Worm (Caenorhabditis elegans) whole organism, late embryonic: ENCODE data around the gene srj-6.

ENCODE experiments used
- C08G9.2 ChIP-seq: sonication (generic microtip); optimal IDR thresholded peaks from 2 replicates; lab custom pipeline; 2016; ENCODE audit warnings: mild to moderate bottlenecking, missing genetic modification characterization, moderate library complexity, missing compliant biosample characterization
- C38D4.7 ChIP-seq: fragments of 200-800 bp; sonication (Bioruptor generic); optimal IDR thresholded peaks from 2 replicates; lab custom pipeline; 2018; ENCODE audit warnings: mild to moderate bottlenecking, missing genetic modification characterization, moderate library complexity, missing compliant biosample characterization
- F13H6.1 ChIP-seq: sonication (generic microtip); optimal IDR thresholded peaks from 2 replicates; lab custom pipeline; 2016; ENCODE audit warnings: missing genetic modification characterization, missing compliant biosample characterization
- K02D7.2 ChIP-seq: sonication (generic microtip); optimal IDR thresholded peaks from 2 replicates; lab custom pipeline; 2017; ENCODE audit warnings: mild to moderate bottlenecking, missing genetic modification characterization, missing compliant biosample characterization
- K09A11.1 ChIP-seq: sonication (generic microtip); optimal IDR thresholded peaks from 2 replicates; lab custom pipeline; 2017; ENCODE audit warnings: antibody characterized with exemption, mild to moderate bottlenecking, missing genetic modification characterization, missing compliant biosample characterization; ENCODE audit not compliant: insufficient read depth
- ceh-14 ChIP-seq: sonication (generic microtip); optimal IDR thresholded peaks from 2 replicates; lab custom pipeline; 2016; ENCODE audit warnings: missing genotype, missing genetic modification characterization, missing compliant biosample characterization
- ceh-19 ChIP-seq: fragments of 200-800 bp; sonication (Bioruptor generic); optimal IDR thresholded peaks from 2 replicates; lab custom pipeline; 2018; ENCODE audit warnings: mild to moderate bottlenecking, missing genetic modification characterization, missing compliant biosample characterization
- ceh-2 ChIP-seq: sonication (generic microtip); optimal IDR thresholded peaks from 2 replicates; lab custom pipeline; 2016; ENCODE audit warnings: missing genotype, missing genetic modification characterization, missing compliant biosample characterization
- ceh-22 ChIP-seq: sonication (generic microtip); optimal IDR thresholded peaks from 2 replicates; lab custom pipeline; 2017; ENCODE audit warnings: missing biosample characterization, missing genetic modification characterization
- ceh-24 ChIP-seq: sonication (generic microtip); optimal IDR thresholded peaks from 2 replicates; lab custom pipeline; 2016; ENCODE audit warnings: mild to moderate bottlenecking, missing genetic modification characterization, missing compliant biosample characterization
- ceh-34 ChIP-seq: sonication (generic microtip); optimal IDR thresholded peaks from 2 replicates; lab custom pipeline; 2016; ENCODE audit warnings: mild to moderate bottlenecking, missing genetic modification characterization, missing compliant biosample characterization
- ceh-6 ChIP-seq: fragments of 200-800 bp; sonication (Bioruptor generic); optimal IDR thresholded peaks from 2 replicates; lab custom pipeline; 2018; ENCODE audit warnings: mild to moderate bottlenecking, missing genetic modification characterization, missing compliant biosample characterization
- ceh-9 ChIP-seq: sonication (generic microtip); optimal IDR thresholded peaks from 2 replicates; lab custom pipeline; 2016; ENCODE audit warnings: mild to moderate bottlenecking, missing genetic modification characterization, inconsistent platforms, missing compliant biosample characterization
- che-1 ChIP-seq: sonication (generic microtip); optimal IDR thresholded peaks from 2 replicates; lab custom pipeline; 2016; ENCODE audit warnings: mild to moderate bottlenecking, missing genetic modification characterization, missing compliant biosample characterization
- dmd-4 ChIP-seq: sonication (generic microtip); optimal IDR thresholded peaks from 2 replicates; lab custom pipeline; 2016; ENCODE audit warnings: borderline replicate concordance, missing genetic modification characterization, missing compliant biosample characterization
- dve-1 ChIP-seq: sonication (generic microtip); optimal IDR thresholded peaks from 2 replicates; lab custom pipeline; 2017; ENCODE audit warnings: antibody characterized with exemption, mild to moderate bottlenecking, missing genetic modification characterization, missing compliant biosample characterization
- elt-4 ChIP-seq: sonication (generic microtip); optimal IDR thresholded peaks from 2 replicates; lab custom pipeline; 2016; ENCODE audit warnings: missing genetic modification characterization, missing compliant biosample characterization
- ets-4 ChIP-seq: sonication (generic microtip); optimal IDR thresholded peaks from 2 replicates; lab custom pipeline; 2016; ENCODE audit warnings: missing genetic modification characterization, missing compliant biosample characterization
- eyg-1 ChIP-seq: sonication (generic microtip); optimal IDR thresholded peaks from 2 replicates; lab custom pipeline; 2016; ENCODE audit warnings: missing genotype, missing genetic modification characterization, missing compliant biosample characterization
- fax-1 ChIP-seq: sonication (generic microtip); optimal IDR thresholded peaks from 2 replicates; lab custom pipeline; 2016; ENCODE audit warnings: missing genotype, missing genetic modification characterization, missing compliant biosample characterization
- fkh-10 ChIP-seq: fragments of 150-350 bp; optimal IDR thresholded peaks from 2 replicates; lab custom pipeline; 2014; ENCODE audit warnings: missing biosample characterization, missing genetic modification reagents, missing genetic modification characterization
- fkh-6 ChIP-seq: sonication (generic microtip); optimal IDR thresholded peaks from 2 replicates; lab custom pipeline; 2016; ENCODE audit warnings: missing genetic modification characterization, missing compliant biosample characterization
- gmeb-2 ChIP-seq: sonication (generic microtip); optimal IDR thresholded peaks from 2 replicates; lab custom pipeline; 2016; ENCODE audit warnings: missing genetic modification characterization, inconsistent platforms, missing compliant biosample characterization
- hlh-13 ChIP-seq: fragments of 200-800 bp; sonication (Bioruptor generic); optimal IDR thresholded peaks from 2 replicates; lab custom pipeline; 2018; ENCODE audit warnings: mild to moderate bottlenecking, missing genetic modification characterization, missing compliant biosample characterization
- hlh-15 ChIP-seq: sonication (generic microtip); optimal IDR thresholded peaks from 2 replicates; lab custom pipeline; 2016; ENCODE audit warnings: missing genetic modification characterization, missing compliant biosample characterization
- hlh-30 ChIP-seq: sonication (generic microtip); optimal IDR thresholded peaks from 2 replicates; lab custom pipeline; 2017; ENCODE audit warnings: antibody characterized with exemption, missing genetic modification characterization, missing compliant biosample characterization; ENCODE audit not compliant: insufficient read depth
- hlh-6 ChIP-seq: sonication (generic microtip); optimal IDR thresholded peaks from 2 replicates; lab custom pipeline; 2016; ENCODE audit warnings: missing genotype, missing genetic modification characterization, missing compliant biosample characterization
- mec-3 ChIP-seq: sonication (generic microtip); optimal IDR thresholded peaks from 2 replicates; lab custom pipeline; 2016; ENCODE audit warnings: borderline replicate concordance, missing genetic modification characterization, missing compliant biosample characterization
- nfya-1 ChIP-seq: sonication (generic microtip); optimal IDR thresholded peaks from 2 replicates; lab custom pipeline; 2017; ENCODE audit warnings: missing genetic modification characterization, mild to moderate bottlenecking, missing compliant biosample characterization, antibody characterized with exemption, moderate library complexity
- odd-2 ChIP-seq: sonication (generic microtip); optimal IDR thresholded peaks from 2 replicates; lab custom pipeline; 2017; ENCODE audit warnings: antibody characterized with exemption, mild to moderate bottlenecking, missing genetic modification characterization, missing compliant biosample characterization
- pat-9 ChIP-seq: fragments of 200-800 bp; sonication (Bioruptor generic); optimal IDR thresholded peaks from 2 replicates; lab custom pipeline; 2018; ENCODE audit warnings: mild to moderate bottlenecking, missing genetic modification characterization, moderate library complexity, missing compliant biosample characterization
- pha-2 ChIP-seq: sonication (generic microtip); optimal IDR thresholded peaks from 2 replicates; lab custom pipeline; 2017; ENCODE audit warnings: mild to moderate bottlenecking, missing genetic modification characterization, missing compliant biosample characterization
- pha-4 ChIP-seq: fragments of 150-350 bp; optimal IDR thresholded peaks from 2 replicates; lab custom pipeline; 2018; ENCODE audit warnings: missing biosample characterization, missing genetic modification reagents, missing genetic modification characterization
- pqm-1 ChIP-seq: sonication (generic microtip); optimal IDR thresholded peaks from 2 replicates; lab custom pipeline; 2016; ENCODE audit warnings: missing genetic modification characterization, missing compliant biosample characterization
- pros-1 ChIP-seq: fragments of 150-350 bp; optimal IDR thresholded peaks from 2 replicates; lab custom pipeline; 2014; ENCODE audit warnings: missing biosample characterization, missing genetic modification reagents, missing genetic modification characterization
- rnt-1 ChIP-seq: sonication (generic microtip); optimal IDR thresholded peaks from 2 replicates; lab custom pipeline; 2016; ENCODE audit warnings: missing genetic modification characterization, missing compliant biosample characterization
- syd-9 ChIP-seq: sonication (generic microtip); optimal IDR thresholded peaks from 2 replicates; lab custom pipeline; 2016; ENCODE audit warnings: mild to moderate bottlenecking, missing genetic modification characterization, moderate library complexity, missing compliant biosample characterization
- ttx-3 ChIP-seq: sonication (generic microtip); optimal IDR thresholded peaks from 2 replicates; lab custom pipeline; 2016; ENCODE audit warnings: missing genetic modification reagents, missing genetic modification characterization, missing compliant biosample characterization
- unc-3 ChIP-seq, 2 experiments: fragments of 200-800 bp in 1 of 2; sonication (Bioruptor generic) in 1 of 2; sonication (generic microtip) in 1 of 2; conservative IDR thresholded peaks in 1 of 2; optimal IDR thresholded peaks in 1 of 2; 2 replicates each; pipeline versions ENCODE4 v1.3.6 to Lab custom; 2016 to 2022; ENCODE audit warnings: missing compliant biosample characterization in 2 of 2, missing genetic modification characterization in 2 of 2, missing genetic modification reagents in 1 of 2
- unc-42 ChIP-seq: sonication (generic microtip); optimal IDR thresholded peaks from 2 replicates; lab custom pipeline; 2016; ENCODE audit warnings: missing genotype, missing genetic modification characterization, missing compliant biosample characterization
- unc-55 ChIP-seq: sonication (generic microtip); optimal IDR thresholded peaks from 2 replicates; lab custom pipeline; 2017; ENCODE audit warnings: missing biosample characterization, missing genetic modification reagents, missing genetic modification characterization

Gene srj-6

DNA sequence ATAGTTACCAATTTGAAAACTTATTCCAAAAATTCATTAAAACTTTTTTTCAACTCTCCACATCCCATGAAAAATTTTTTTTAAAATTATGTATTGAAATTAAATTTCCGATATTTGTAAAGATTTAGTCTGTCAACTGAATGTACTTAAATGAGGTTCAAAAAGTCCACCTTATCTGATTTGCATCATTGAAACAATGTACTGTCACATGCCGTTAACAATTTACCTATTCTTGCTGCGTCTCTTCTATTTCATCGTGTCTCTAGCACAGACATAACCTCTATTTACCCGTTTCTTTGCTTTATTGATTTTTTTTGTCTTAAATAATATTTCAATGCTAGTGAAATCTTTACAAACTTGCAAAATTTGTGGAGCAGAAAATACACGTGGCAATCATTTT lies 44.1 kb downstream of the srj-6 start, which contains the start of gene nhr-90:
Gene nhr-90 (plus strand): TSS at position 296 of the 400 bp plus-strand sequence.
- TF ChIP-seq hlh-13 (GFP tag; lab: Kevin White, UChicago) (no peak), unc-55 (GFP tag; lab: Kevin White, UChicago) (no peak), pqm-1 (tag; lab: Kevin White, UChicago) (no peak), fkh-10 (GFP tag; lab: Kevin White, UChicago) (no peak), fkh-6 (tag; lab: Kevin White, UChicago) (no peak), nfya-1 (tag; lab: Kevin White, UChicago) (no peak), hlh-6 (tag; lab: Kevin White, UChicago) (no peak), elt-4 (tag; lab: Kevin White, UChicago) (no peak), ceh-22 (no peak), K02D7.2 (tag; lab: Kevin White, UChicago) (no peak), ceh-34 (tag; lab: Kevin White, UChicago) (no peak), ets-4 (tag; lab: Kevin White, UChicago) (no peak), gmeb-2 (tag; lab: Kevin White, UChicago) (no peak), hlh-15 (tag; lab: Kevin White, UChicago) (no peak), pros-1 (tag; lab: Kevin White, UChicago) (no peak), ceh-2 (tag; lab: Kevin White, UChicago) (no peak), ceh-19 (GFP tag; lab: Kevin White, UChicago) (no peak), ceh-14 (tag; lab: Kevin White, UChicago) (no peak), unc-3 (GFP tag; conservative IDR thresholded peaks at IDR 0.05; lab: Robert Waterston, UW) (no peak), unc-3 (tag; optimal IDR thresholded peaks at IDR 0.05; lab: Kevin White, UChicago) (no peak), C38D4.7 (GFP tag; lab: Kevin White, UChicago) (no peak)

ce11 chrV:609671-610070 lies 44.6 kb downstream of the srj-6 start, which contains the start of gene srlf-36:
Gene srlf-36 (minus strand): TSS chrV:609771.
- no peak for TF ChIP-seq dve-1 (tag; lab: Kevin White, UChicago)
- no peak for TF ChIP-seq ceh-2 (tag; lab: Kevin White, UChicago)
- TF ChIP-seq pha-2 (tag; lab: Kevin White, UChicago), result no peak
- no peak for TF ChIP-seq che-1 (tag; lab: Kevin White, UChicago)
- no peak for TF ChIP-seq dmd-4
- no peak for TF ChIP-seq fax-1 (tag; lab: Kevin White, UChicago)
- no peak for TF ChIP-seq rnt-1
- TF ChIP-seq ttx-3 (tag; lab: Kevin White, UChicago), result no peak
- TF ChIP-seq mec-3 (tag; lab: Kevin White, UChicago), result no peak
- TF ChIP-seq hlh-6 (tag; lab: Kevin White, UChicago), result no peak
- TF ChIP-seq ceh-34 (tag; lab: Kevin White, UChicago), result no peak
- no peak for TF ChIP-seq gmeb-2 (tag; lab: Kevin White, UChicago)
- no peak for TF ChIP-seq ceh-24 (tag; lab: Kevin White, UChicago)
- no peak for TF ChIP-seq ceh-6 (GFP tag; lab: Kevin White, UChicago)
- TF ChIP-seq ets-4 (tag; lab: Kevin White, UChicago), result no peak

DNA sequence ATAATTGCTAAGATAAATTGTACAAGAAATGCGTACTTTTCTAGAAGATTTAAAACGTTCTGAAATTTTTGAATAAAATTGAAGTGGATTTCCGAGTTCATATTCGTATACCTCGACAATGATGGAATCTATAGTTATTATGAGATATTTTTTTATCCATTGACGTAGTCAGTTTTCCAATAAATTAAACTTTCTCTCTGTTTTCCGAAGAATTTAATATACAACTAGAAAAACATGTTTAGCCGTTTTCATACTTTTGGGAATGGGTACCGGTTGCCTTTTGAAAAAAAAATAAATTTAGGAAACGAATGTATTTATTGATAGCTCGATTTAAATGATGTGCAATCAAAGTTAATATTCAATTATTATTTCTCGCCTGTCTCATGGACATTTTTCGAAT lies 45.5 kb downstream of the srj-6 start, which contains the start of gene srw-109:
Gene srw-109 (minus strand): TSS at position 101 of the 400 bp plus-strand sequence.
- no peak for TF ChIP-seq K09A11.1 (tag; lab: Kevin White, UChicago)
- TF ChIP-seq fkh-6 (tag; lab: Kevin White, UChicago), result no peak
- no peak for TF ChIP-seq eyg-1
- no peak for TF ChIP-seq pha-4
- no peak for TF ChIP-seq dmd-4
- no peak for TF ChIP-seq odd-2 (tag; lab: Kevin White, UChicago)
- no peak for TF ChIP-seq ceh-9
- no peak for TF ChIP-seq C08G9.2
- no peak for TF ChIP-seq F13H6.1
- no peak for TF ChIP-seq syd-9 (tag; lab: Kevin White, UChicago)
- no peak for TF ChIP-seq ttx-3 (tag; lab: Kevin White, UChicago)
- no peak for TF ChIP-seq ceh-2 (tag; lab: Kevin White, UChicago)
- no peak for TF ChIP-seq hlh-30
- TF ChIP-seq pat-9, result no peak
- TF ChIP-seq unc-42 (tag; lab: Kevin White, UChicago), result no peak
- no peak for TF ChIP-seq mec-3 (tag; lab: Kevin White, UChicago)
- TF ChIP-seq, all 69 proteins: peak for 0
